Worm (Caenorhabditis elegans) whole organism, L3 larva: ENCODE measurements around the gene Y51H4A.1.

Experiments used
- R02D3.7 ChIP-seq: fragments of 150-350 bp; optimal IDR thresholded peaks from 2 replicates; lab custom pipeline; 2014; ENCODE audit warnings: missing biosample characterization, missing genetic modification characterization
- ZK546.5 ChIP-seq: sonication (generic microtip); optimal IDR thresholded peaks from 2 replicates; lab custom pipeline; 2017; ENCODE audit warnings: missing biosample characterization, missing genetic modification characterization
- aly-2 ChIP-seq: fragments of 150-350 bp; optimal IDR thresholded peaks from 2 replicates; lab custom pipeline; 2014; ENCODE audit warnings: missing biosample characterization, missing genetic modification characterization
- ama-1 ChIP-seq: fragments of 150-350 bp; optimal IDR thresholded peaks from 2 replicates; lab custom pipeline; 2018
- ceh-16 ChIP-seq: sonication (generic microtip); optimal IDR thresholded peaks from 2 replicates; lab custom pipeline; 2017; ENCODE audit warnings: missing biosample characterization, missing genetic modification characterization
- ceh-28 ChIP-seq: fragments of 150-350 bp; optimal IDR thresholded peaks from 2 replicates; lab custom pipeline; 2014; ENCODE audit warnings: missing biosample characterization, missing genetic modification reagents, missing genetic modification characterization
- ceh-82 ChIP-seq: fragments of 150-350 bp; optimal IDR thresholded peaks from 2 replicates; lab custom pipeline; 2014; ENCODE audit warnings: missing biosample characterization, missing genetic modification characterization
- ceh-9 ChIP-seq: sonication (generic microtip); optimal IDR thresholded peaks from 2 replicates; lab custom pipeline; 2018; ENCODE audit warnings: missing biosample characterization, missing genetic modification characterization
- daf-12 ChIP-seq: fragments of 150-350 bp; optimal IDR thresholded peaks from 2 replicates; lab custom pipeline; 2014; ENCODE audit warnings: missing biosample characterization, missing genetic modification reagents, missing genetic modification characterization
- egl-27 ChIP-seq: sonication (generic microtip); optimal IDR thresholded peaks from 4 replicates; lab custom pipeline; 2017; ENCODE audit warnings: missing biosample characterization, missing genetic modification reagents, missing genetic modification characterization
- egl-5 ChIP-seq: fragments of 150-350 bp; optimal IDR thresholded peaks from 2 replicates; lab custom pipeline; 2017; ENCODE audit warnings: missing biosample characterization, missing genetic modification reagents, missing genetic modification characterization, inconsistent platforms
- elt-1 ChIP-seq: fragments of 150-350 bp; optimal IDR thresholded peaks from 2 replicates; lab custom pipeline; 2014; ENCODE audit warnings: missing biosample characterization, missing genetic modification characterization
- elt-2 ChIP-seq: sonication (generic microtip); optimal IDR thresholded peaks from 2 replicates; lab custom pipeline; 2016; ENCODE audit warnings: missing genetic modification reagents, mild to moderate bottlenecking, missing genetic modification characterization, missing compliant biosample characterization
- elt-3 ChIP-seq, 3 experiments: fragments of 150-350 bp in 1 of 3; sonication (generic microtip) in 2 of 3; optimal IDR thresholded peaks; 2 replicates in 2 of 3; 4 replicates in 1 of 3; lab custom pipeline; 2014 to 2017; ENCODE audit warnings: missing biosample characterization in 3 of 3, missing genetic modification characterization in 3 of 3
- eor-1 ChIP-seq, 2 experiments: fragments of 150-350 bp; optimal IDR thresholded peaks; 2 replicates each; lab custom pipeline; 2014 to 2018; ENCODE audit warnings: missing biosample characterization in 2 of 2, missing genetic modification characterization in 2 of 2
- fkh-10 ChIP-seq: sonication (generic microtip); optimal IDR thresholded peaks from 2 replicates; lab custom pipeline; 2017; ENCODE audit warnings: missing biosample characterization, missing genetic modification reagents, missing genetic modification characterization
- fkh-2 ChIP-seq: fragments of 150-350 bp; optimal IDR thresholded peaks from 2 replicates; lab custom pipeline; 2014; ENCODE audit warnings: missing biosample characterization, missing genetic modification reagents, missing genetic modification characterization
- fos-1 ChIP-seq: fragments of 150-350 bp; optimal IDR thresholded peaks from 2 replicates; lab custom pipeline; 2014; ENCODE audit warnings: missing biosample characterization, missing genetic modification characterization
- hmg-11 ChIP-seq: sonication (generic microtip); optimal IDR thresholded peaks from 2 replicates; lab custom pipeline; 2016; ENCODE audit warnings: missing genetic modification characterization, missing compliant biosample characterization
- jun-1 ChIP-seq: fragments of 150-350 bp; optimal IDR thresholded peaks from 2 replicates; lab custom pipeline; 2014; ENCODE audit warnings: missing biosample characterization, missing genetic modification reagents, missing genetic modification characterization
- lin-15B ChIP-seq: fragments of 150-350 bp; optimal IDR thresholded peaks from 2 replicates; lab custom pipeline; 2014; ENCODE audit warnings: missing biosample characterization, missing genetic modification characterization
- lin-39 ChIP-seq: fragments of 150-350 bp; optimal IDR thresholded peaks from 2 replicates; lab custom pipeline; 2018; ENCODE audit warnings: missing biosample characterization, missing genetic modification reagents, missing genetic modification characterization
- lsy-12 ChIP-seq: sonication (generic microtip); optimal IDR thresholded peaks from 2 replicates; lab custom pipeline; 2016; ENCODE audit warnings: mild to moderate bottlenecking, missing genetic modification characterization, missing compliant biosample characterization
- mdl-1 ChIP-seq: fragments of 150-350 bp; optimal IDR thresholded peaks from 2 replicates; lab custom pipeline; 2014; ENCODE audit warnings: missing biosample characterization, missing genetic modification characterization
- mml-1 ChIP-seq: fragments of 150-350 bp; sonication (generic microtip); optimal IDR thresholded peaks from 3 replicates; lab custom pipeline; 2014; ENCODE audit warnings: missing biosample characterization, missing genetic modification characterization
- nfya-1 ChIP-seq: sonication (generic microtip); optimal IDR thresholded peaks from 2 replicates; lab custom pipeline; 2017; ENCODE audit warnings: missing genetic modification characterization, mild to moderate bottlenecking, missing compliant biosample characterization, antibody characterized with exemption, moderate library complexity; ENCODE audit not compliant: insufficient read depth
- nhr-11 ChIP-seq: fragments of 150-350 bp; optimal IDR thresholded peaks from 2 replicates; lab custom pipeline; 2014; ENCODE audit warnings: missing biosample characterization, missing genetic modification characterization
- nhr-12 ChIP-seq: fragments of 150-350 bp; optimal IDR thresholded peaks from 2 replicates; lab custom pipeline; 2014; ENCODE audit warnings: missing biosample characterization, missing genetic modification characterization
- nhr-23 ChIP-seq: fragments of 150-350 bp; optimal IDR thresholded peaks from 2 replicates; lab custom pipeline; 2014; ENCODE audit warnings: missing biosample characterization, missing genetic modification reagents, missing genetic modification characterization
- nhr-237 ChIP-seq: fragments of 150-350 bp; optimal IDR thresholded peaks from 2 replicates; lab custom pipeline; 2014; ENCODE audit warnings: missing biosample characterization, missing genetic modification characterization
- nhr-25 ChIP-seq: sonication (generic microtip); optimal IDR thresholded peaks from 2 replicates; lab custom pipeline; 2017; ENCODE audit warnings: missing biosample characterization, missing genetic modification characterization
- nhr-28 ChIP-seq: fragments of 150-350 bp; optimal IDR thresholded peaks from 2 replicates; lab custom pipeline; 2014; ENCODE audit warnings: missing biosample characterization, missing genetic modification characterization
- nhr-43 ChIP-seq: sonication (generic microtip); optimal IDR thresholded peaks from 2 replicates; lab custom pipeline; 2016; ENCODE audit warnings: mild to moderate bottlenecking, missing genetic modification characterization, missing compliant biosample characterization; ENCODE audit not compliant: poor library complexity, severe bottlenecking
- nhr-67 ChIP-seq: fragments of 150-350 bp; optimal IDR thresholded peaks from 2 replicates; lab custom pipeline; 2014; ENCODE audit warnings: missing biosample characterization, missing genetic modification characterization
- nhr-76 ChIP-seq: fragments of 150-350 bp; sonication (generic microtip); optimal IDR thresholded peaks from 5 replicates; lab custom pipeline; 2014; ENCODE audit warnings: missing biosample characterization, missing genetic modification characterization
- nhr-77 ChIP-seq: fragments of 150-350 bp; optimal IDR thresholded peaks from 2 replicates; lab custom pipeline; 2014; ENCODE audit warnings: missing biosample characterization, missing genetic modification characterization
- pha-4 ChIP-seq: fragments of 150-350 bp; optimal IDR thresholded peaks from 2 replicates; lab custom pipeline; 2014; ENCODE audit warnings: missing biosample characterization, missing genetic modification reagents, missing genetic modification characterization
- pqm-1 ChIP-seq: fragments of 150-350 bp; optimal IDR thresholded peaks from 2 replicates; lab custom pipeline; 2017; ENCODE audit warnings: missing biosample characterization, missing genetic modification characterization, inconsistent platforms
- sea-2 ChIP-seq: fragments of 150-350 bp; sonication (generic microtip); optimal IDR thresholded peaks from 4 replicates; lab custom pipeline; 2014; ENCODE audit warnings: missing biosample characterization, missing genetic modification reagents, missing genetic modification characterization
- skn-1 ChIP-seq: fragments of 150-350 bp; optimal IDR thresholded peaks from 2 replicates; lab custom pipeline; 2014; ENCODE audit warnings: missing biosample characterization, missing genetic modification characterization
- snpc-4 ChIP-seq: fragments of 150-350 bp; optimal IDR thresholded peaks from 2 replicates; lab custom pipeline; 2014; ENCODE audit warnings: missing biosample characterization, missing genetic modification characterization
- tbx-2 ChIP-seq: sonication (generic microtip); optimal IDR thresholded peaks from 2 replicates; lab custom pipeline; 2016; ENCODE audit warnings: mild to moderate bottlenecking, missing genetic modification characterization, missing compliant biosample characterization
- unc-39 ChIP-seq: sonication (generic microtip); optimal IDR thresholded peaks from 4 replicates; lab custom pipeline; 2017; ENCODE audit warnings: missing biosample characterization, missing genetic modification characterization
- unc-62 ChIP-seq: fragments of 150-350 bp; sonication (generic microtip); optimal IDR thresholded peaks from 4 replicates; lab custom pipeline; 2014; ENCODE audit warnings: missing biosample characterization, missing genetic modification reagents, missing genetic modification characterization
- zag-1 ChIP-seq: fragments of 150-350 bp; optimal IDR thresholded peaks from 2 replicates; lab custom pipeline; 2014; ENCODE audit warnings: missing biosample characterization, missing genetic modification characterization
- ztf-11 ChIP-seq: fragments of 150-350 bp; optimal IDR thresholded peaks from 2 replicates; lab custom pipeline; 2014; ENCODE audit warnings: missing biosample characterization, missing genetic modification characterization
- ztf-4 ChIP-seq: fragments of 150-350 bp; optimal IDR thresholded peaks from 2 replicates; lab custom pipeline; 2014; ENCODE audit warnings: missing biosample characterization, missing genetic modification characterization

The Y51H4A.1 gene

DNA sequence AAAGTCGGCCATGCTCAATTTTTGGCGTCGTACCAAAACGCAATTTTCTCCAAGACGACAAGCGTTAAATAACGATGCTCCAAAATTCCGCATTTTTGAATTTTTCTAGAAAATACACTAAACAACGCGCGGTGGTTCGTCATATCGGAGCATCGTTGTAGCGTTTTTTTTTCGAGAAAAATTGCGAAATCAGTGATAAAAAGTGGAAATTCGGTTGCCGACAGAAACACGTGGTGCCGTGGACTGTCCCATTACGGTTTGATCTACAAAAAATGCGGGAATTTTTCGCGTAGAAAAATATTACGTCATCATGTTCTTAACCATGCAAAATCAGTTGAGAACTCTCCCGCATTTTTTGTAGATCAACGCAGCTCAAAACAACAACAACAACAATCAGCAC is 15.8 kb upstream of the Y51H4A.1 start:
- TF ChIP-seq unc-62 (no peak), jun-1 (tag; lab: Kevin White, UChicago) (no peak), nhr-77 (tag; lab: Kevin White, UChicago) (no peak), lsy-12 (tag; lab: Kevin White, UChicago) (no peak), nhr-76 (tag; lab: Kevin White, UChicago) (no peak), ztf-4 (no peak), lin-15B (tag; lab: Kevin White, UChicago) (no peak), nhr-11 (no peak), pha-4 (tag; lab: Kevin White, UChicago) (no peak), fos-1 (no peak), mdl-1 (no peak), aly-2 (tag; lab: Kevin White, UChicago) (no peak), unc-39 (tag; lab: Kevin White, UChicago) (no peak), ama-1 (lab: Kevin White, UChicago) (no peak), mml-1 (tag; lab: Kevin White, UChicago) (no peak), pqm-1 (tag; lab: Kevin White, UChicago) (no peak)

DNA sequence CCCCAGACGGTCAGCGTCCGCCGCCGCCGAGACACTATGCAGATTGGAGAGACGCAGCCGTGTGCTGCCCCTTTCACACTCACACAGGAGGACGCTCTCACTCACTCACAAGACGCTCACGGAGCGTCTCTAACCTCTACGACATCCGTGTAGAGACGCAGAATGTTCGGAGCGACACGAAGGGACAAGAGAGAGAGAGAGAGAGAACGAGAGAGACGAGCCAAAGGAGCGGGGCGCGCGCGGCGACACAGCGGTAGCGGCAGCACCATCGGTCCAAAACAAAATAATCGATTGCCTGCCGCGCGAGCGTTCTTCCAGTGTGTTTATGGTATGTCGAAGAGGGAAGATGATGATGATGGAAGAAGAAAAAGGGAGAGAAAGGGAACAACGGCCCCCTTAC is 15.2 kb upstream of the Y51H4A.1 start:
- TF ChIP-seq nhr-43 (peak; percentile 47), fos-1 (peak; percentile 71), zag-1 (peak; percentile 14), mdl-1 (peak; percentile 38), skn-1 (tag; lab: Kevin White, UChicago) (peak; percentile 73), ceh-82 (tag; lab: Kevin White, UChicago) (peak; percentile 40), ceh-28 (tag; lab: Kevin White, UChicago) (peak; percentile 92), ama-1 (lab: Kevin White, UChicago) (peak; percentile 46), eor-1 (tag; optimal IDR thresholded peaks at IDR 0.05; lab: Kevin White, UChicago) (no peak), ZK546.5 (tag; lab: Kevin White, UChicago) (no peak), hmg-11 (tag; lab: Kevin White, UChicago) (peak; percentile 93), egl-27 (tag; lab: Kevin White, UChicago) (peak; percentile 46), daf-12 (no peak), elt-1 (tag; lab: Kevin White, UChicago) (no peak), fkh-2 (no peak), elt-3 (tag; optimal IDR thresholded peaks at IDR 0.05; lab: Kevin White, UChicago) (no peak), nhr-28 (tag; lab: Kevin White, UChicago) (no peak), aly-2 (tag; lab: Kevin White, UChicago) (peak; percentile 1), egl-5 (tag; lab: Kevin White, UChicago) (peak; percentile 74), lin-15B (tag; lab: Kevin White, UChicago) (peak; percentile 59), fkh-10 (GFP tag; lab: Kevin White, UChicago) (no peak), nhr-67 (no peak), nfya-1 (tag; lab: Kevin White, UChicago) (peak; percentile 91), R02D3.7 (tag; lab: Kevin White, UChicago) (peak; percentile 24), nhr-11 (peak; percentile 35), nhr-23 (peak; percentile 85), sea-2 (GFP tag; lab: Kevin White, UChicago) (peak; percentile 75), unc-62 (peak; percentile 89), unc-39 (tag; lab: Kevin White, UChicago) (peak; percentile 26), snpc-4 (peak; percentile 64), lsy-12 (tag; lab: Kevin White, UChicago) (peak; percentile 24), ceh-9 (tag; lab: Kevin White, UChicago) (no peak), nhr-25 (tag; lab: Kevin White, UChicago) (peak; percentile 83), nhr-12 (no peak), nhr-237 (tag; lab: Kevin White, UChicago) (no peak), jun-1 (tag; lab: Kevin White, UChicago) (peak; percentile 85), lin-39 (tag; lab: Kevin White, UChicago) (peak; percentile 83), elt-2 (tag; lab: Kevin White, UChicago) (peak; percentile 76), mml-1 (tag; lab: Kevin White, UChicago) (no peak), ztf-11 (no peak), ztf-4 (no peak), nhr-76 (tag; lab: Kevin White, UChicago) (no peak), nhr-77 (tag; lab: Kevin White, UChicago) (peak; percentile 7), pqm-1 (tag; lab: Kevin White, UChicago) (peak; percentile 20), ceh-16 (tag; lab: Kevin White, UChicago) (no peak), pha-4 (tag; lab: Kevin White, UChicago) (peak; percentile 79), tbx-2 (tag; lab: Kevin White, UChicago) (peak; percentile 79)
